Worm (Caenorhabditis elegans): ENCODE results near the gene T04F8.3.

Gene T04F8.3

DNA sequence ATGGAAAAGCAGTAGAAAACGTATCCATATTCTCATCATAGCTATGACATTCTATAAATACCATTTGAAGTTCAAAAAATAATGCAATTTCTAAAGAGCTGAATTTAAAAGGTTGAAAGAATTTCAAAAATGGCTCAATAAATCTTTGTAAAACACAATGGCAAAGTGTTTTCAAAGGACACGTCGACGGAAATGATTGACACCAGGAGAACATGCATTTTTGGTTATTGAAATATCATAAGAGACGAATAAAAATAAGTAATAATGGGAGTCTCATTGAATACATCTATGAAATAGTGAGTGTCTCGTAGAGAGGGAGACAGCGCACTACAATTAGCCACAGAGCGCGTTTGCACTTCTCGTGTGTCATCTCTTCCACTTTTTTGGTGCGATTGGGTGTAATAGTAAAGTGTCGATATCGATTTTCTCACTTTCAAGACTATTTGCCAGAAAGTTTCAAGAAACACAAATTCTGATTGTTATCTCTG lies 1.9 kb upstream of the T04F8.3 start, which contains the start of gene T04F8.2 (continued):
- TF ChIP-seq aha-1 (tag; optimal IDR thresholded peaks at IDR 0.05): no peak

DNA sequence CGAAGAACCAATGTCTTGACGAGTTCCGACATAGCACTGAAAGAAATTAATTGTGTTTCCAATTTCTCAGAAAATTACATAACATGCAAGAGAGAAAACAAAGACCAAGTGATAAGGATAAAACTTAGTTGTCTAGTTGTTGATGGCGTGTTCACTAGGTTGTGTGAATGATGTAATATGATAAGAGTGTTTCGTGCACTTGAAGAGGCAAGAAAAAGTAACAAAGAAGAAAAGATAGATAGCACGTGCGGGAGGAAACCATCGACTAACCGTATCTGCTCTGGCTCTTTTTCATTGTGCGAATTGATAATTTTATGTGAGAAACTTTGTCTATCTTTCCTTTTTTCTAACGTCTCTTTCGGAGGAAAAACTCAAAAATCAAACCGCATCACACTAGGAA lies 3.2 kb downstream of the T04F8.3 start, which contains the start of gene sfxn-1.5:
sfxn-1.5 (minus strand) TSS at position 36 of the 400 bp plus-strand sequence.
- TF ChIP-seq isw-1 (GFP tag; IDR thresholded peaks at IDR 0.05): no peak
- no peak for TF ChIP-seq swsn-7 (tag; optimal IDR thresholded peaks at IDR 0.05)
- TF ChIP-seq mab-9 (GFP tag; IDR thresholded peaks at IDR 0.05): no peak
- TF ChIP-seq unc-62 (GFP tag; optimal IDR thresholded peaks at IDR 0.05): no peak
- no peak for TF ChIP-seq aly-2 (tag; optimal IDR thresholded peaks at IDR 0.05)
- no peak for TF ChIP-seq fkh-10 (GFP tag; optimal IDR thresholded peaks at IDR 0.05)
- TF ChIP-seq lir-3 (tag; optimal IDR thresholded peaks at IDR 0.05; ENCODE audit: poor library complexity): no peak
- no peak for TF ChIP-seq unc-86 (tag; optimal IDR thresholded peaks at IDR 0.05)
- TF ChIP-seq mep-1 (tag; optimal IDR thresholded peaks at IDR 0.05): peak; percentile 27
- TF ChIP-seq nhr-76 (tag; optimal IDR thresholded peaks at IDR 0.05): no peak
- peak; percentile 37 for TF ChIP-seq blmp-1 (tag; optimal IDR thresholded peaks at IDR 0.05)
- no peak for TF ChIP-seq efl-3 (GFP tag; optimal IDR thresholded peaks at IDR 0.05)
- no peak for TF ChIP-seq sup-37 (GFP tag; optimal IDR thresholded peaks at IDR 0.05)
- TF ChIP-seq mef-2 (tag; optimal IDR thresholded peaks at IDR 0.05): no peak
- no peak for TF ChIP-seq ama-1 (optimal IDR thresholded peaks at IDR 0.05)
- no peak for TF ChIP-seq nhr-77 (tag; optimal IDR thresholded peaks at IDR 0.05)
- no peak for TF ChIP-seq fkh-8 (tag; optimal IDR thresholded peaks at IDR 0.05)
- TF ChIP-seq nhr-90 (tag; optimal IDR thresholded peaks at IDR 0.05; ENCODE audit: poor library complexity): peak; percentile 38
- TF ChIP-seq grh-1 (GFP tag; IDR thresholded peaks at IDR 0.05): no peak
- peak; percentile 1 for TF ChIP-seq snu-23 (GFP tag; optimal IDR thresholded peaks at IDR 0.05)
- no peak for TF ChIP-seq vab-15 (tag; optimal IDR thresholded peaks at IDR 0.05)
- no peak for TF ChIP-seq egl-27 (tag; optimal IDR thresholded peaks at IDR 0.05)
- TF ChIP-seq lin-39 (tag; optimal IDR thresholded peaks at IDR 0.05): no peak
- TF ChIP-seq ceh-8 (GFP tag; optimal IDR thresholded peaks at IDR 0.05): no peak
- no peak for TF ChIP-seq ceh-82 (tag; optimal IDR thresholded peaks at IDR 0.05)
- TF ChIP-seq egl-13 (tag; optimal IDR thresholded peaks at IDR 0.05): no peak
- no peak for TF ChIP-seq hlh-17 (GFP tag; optimal IDR thresholded peaks at IDR 0.05; ENCODE audit: borderline replicate concordance)
- no peak for TF ChIP-seq nhr-12 (tag; optimal IDR thresholded peaks at IDR 0.05)
- TF ChIP-seq Y116A8C.19 (tag; optimal IDR thresholded peaks at IDR 0.05; ENCODE audit: borderline replicate concordance): no peak
- peak; percentile 75 for TF ChIP-seq pqm-1 (tag; optimal IDR thresholded peaks at IDR 0.05)
- no peak for TF ChIP-seq ceh-90 (tag; optimal IDR thresholded peaks at IDR 0.05)
- TF ChIP-seq lin-35 (GFP tag; optimal IDR thresholded peaks at IDR 0.05): peak in 1 of 2 experiments; percentile 43
- no peak for TF ChIP-seq efl-1 (optimal IDR thresholded peaks at IDR 0.05)
- no peak for TF ChIP-seq efl-1 (GFP tag; optimal IDR thresholded peaks at IDR 0.05 in 1 of 2)
- TF ChIP-seq ztf-11 (tag; optimal IDR thresholded peaks at IDR 0.05): no peak
- peak in 1 of 2 experiments; percentile 55 for TF ChIP-seq mdl-1 (tag; optimal IDR thresholded peaks at IDR 0.05)
- TF ChIP-seq ceh-88 (GFP tag; IDR thresholded peaks at IDR 0.05): no peak
- no peak for TF ChIP-seq hlh-4 (tag; optimal IDR thresholded peaks at IDR 0.05)
- TF ChIP-seq nhr-71 (tag; optimal IDR thresholded peaks at IDR 0.05): peak; percentile 47
- no peak for TF ChIP-seq zag-1 (tag; optimal IDR thresholded peaks at IDR 0.05)
- TF ChIP-seq pag-3 (tag; optimal IDR thresholded peaks at IDR 0.05; ENCODE audit: borderline replicate concordance, insufficient read depth): no peak
- no peak for TF ChIP-seq rnt-1 (tag; optimal IDR thresholded peaks at IDR 0.05)
- TF ChIP-seq elt-2 (tag; optimal IDR thresholded peaks at IDR 0.05): peak; percentile 94
- no peak for TF ChIP-seq snpc-4 (tag; optimal IDR thresholded peaks at IDR 0.05)
- no peak for TF ChIP-seq alr-1 (tag; optimal IDR thresholded peaks at IDR 0.05; ENCODE audit: borderline replicate concordance)
- TF ChIP-seq C34B4.2 (tag; optimal IDR thresholded peaks at IDR 0.05): no peak
- no peak for TF ChIP-seq dsc-1 (tag; optimal IDR thresholded peaks at IDR 0.05)
- TF ChIP-seq nhr-237 (tag; optimal IDR thresholded peaks at IDR 0.05): no peak
- TF ChIP-seq nhr-28 (tag; optimal IDR thresholded peaks at IDR 0.05): no peak
- no peak for TF ChIP-seq lin-13 (GFP tag; optimal IDR thresholded peaks at IDR 0.05)
